Fruit fly (Drosophila melanogaster): Measurements from ENCODE around the gene CG12229.

DNA sequence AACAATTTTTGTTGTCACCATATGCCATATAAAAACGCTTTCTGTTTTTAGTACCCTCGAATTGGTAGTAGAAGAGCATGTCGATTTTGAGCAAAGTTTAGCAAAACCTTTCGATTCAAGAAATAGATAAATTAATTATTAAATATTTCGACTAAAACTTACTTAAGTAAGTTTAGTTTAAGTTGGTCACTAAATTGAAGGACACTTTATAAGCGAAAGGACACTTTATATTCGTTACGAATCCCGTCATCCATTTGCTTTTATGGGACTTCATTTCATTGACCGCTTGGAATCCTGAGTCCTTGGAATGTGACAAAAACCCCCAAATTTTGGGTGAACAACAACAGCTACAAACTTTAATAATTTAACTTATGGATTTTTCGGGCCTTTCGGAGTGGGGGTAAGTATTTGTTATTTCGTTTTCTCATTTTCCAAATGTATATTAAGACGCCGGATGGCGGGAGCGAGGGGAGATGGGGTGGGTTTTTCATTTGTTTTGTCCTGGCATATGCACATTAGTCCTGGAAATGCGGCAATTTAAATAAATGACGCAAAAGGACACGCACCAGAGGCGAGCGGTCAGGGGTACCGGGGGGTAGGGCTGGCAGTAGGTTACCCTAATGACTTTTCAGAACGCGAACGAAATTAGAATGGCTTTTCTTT lies 22.8 kb upstream of the CG12229 start:
- TF ChIP-seq CG8478 (optimal IDR thresholded peaks at IDR 0.05) (no peak), CTCF (optimal IDR thresholded peaks at IDR 0.05) (no peak)
